Worm (Caenorhabditis elegans) whole organism, mixed stage, embryonic: ENCODE data around the gene egl-9.

Experiments
- M03D4.4 ChIP-seq: sonication (generic microtip); optimal IDR thresholded peaks from 2 replicates; lab custom pipeline; 2017; ENCODE audit warnings: mild to moderate bottlenecking, missing genetic modification characterization, missing compliant biosample characterization
- bed-3 ChIP-seq: fragments of 200-800 bp; sonication (Bioruptor generic); optimal IDR thresholded peaks from 3 replicates; lab custom pipeline; 2018; ENCODE audit warnings: mild to moderate bottlenecking, missing genetic modification characterization, moderate library complexity, missing compliant biosample characterization
- blmp-1 ChIP-seq: fragments of 150-350 bp; optimal IDR thresholded peaks from 2 replicates; lab custom pipeline; 2014; ENCODE audit warnings: missing biosample characterization, missing genetic modification characterization
- ceh-43 ChIP-seq: fragments of 200-800 bp; sonication (Bioruptor generic); optimal IDR thresholded peaks from 2 replicates; lab custom pipeline; 2018; ENCODE audit warnings: mild to moderate bottlenecking, missing genetic modification characterization, moderate library complexity, missing compliant biosample characterization
- ceh-83 ChIP-seq: fragments of 200-800 bp; sonication (Bioruptor generic); optimal IDR thresholded peaks from 2 replicates; lab custom pipeline; 2018; ENCODE audit warnings: mild to moderate bottlenecking, missing genetic modification characterization, missing compliant biosample characterization
- ces-1 ChIP-seq: fragments of 150-350 bp; optimal IDR thresholded peaks from 2 replicates; lab custom pipeline; 2014; ENCODE audit warnings: missing biosample characterization, missing genetic modification reagents, missing genetic modification characterization
- cnd-1 ChIP-seq: fragments of 200-800 bp; sonication (Bioruptor generic); optimal IDR thresholded peaks from 2 replicates; lab custom pipeline; 2018; ENCODE audit warnings: mild to moderate bottlenecking, missing genetic modification characterization, missing compliant biosample characterization
- elt-1 ChIP-seq: sonication (generic microtip); optimal IDR thresholded peaks from 2 replicates; lab custom pipeline; 2017; ENCODE audit warnings: missing genetic modification characterization, mild to moderate bottlenecking, missing compliant biosample characterization, antibody characterized with exemption, moderate library complexity, borderline replicate concordance; ENCODE audit not compliant: insufficient read depth
- flh-1 ChIP-seq: fragments of 200-800 bp; sonication (Bioruptor generic); optimal IDR thresholded peaks from 2 replicates; lab custom pipeline; 2018; ENCODE audit warnings: mild to moderate bottlenecking, missing genetic modification characterization, moderate library complexity, missing compliant biosample characterization
- ham-2 ChIP-seq: fragments of 200-800 bp; sonication (Bioruptor generic); optimal IDR thresholded peaks from 2 replicates; lab custom pipeline; 2018; ENCODE audit warnings: mild to moderate bottlenecking, missing genetic modification characterization, missing compliant biosample characterization
- hlh-1 ChIP-seq: fragments of 150-350 bp; optimal IDR thresholded peaks from 2 replicates; lab custom pipeline; 2014; ENCODE audit warnings: missing biosample characterization, missing genetic modification reagents, missing genetic modification characterization
- lin-13 ChIP-seq: fragments of 150-350 bp; optimal IDR thresholded peaks from 2 replicates; lab custom pipeline; 2014; ENCODE audit warnings: missing biosample characterization, missing genetic modification characterization
- lin-32 ChIP-seq: fragments of 200-800 bp; sonication (Bioruptor generic); optimal IDR thresholded peaks from 2 replicates; lab custom pipeline; 2018; ENCODE audit warnings: mild to moderate bottlenecking, missing genetic modification characterization, missing compliant biosample characterization
- lsy-2 ChIP-seq: fragments of 150-350 bp; optimal IDR thresholded peaks from 2 replicates; lab custom pipeline; 2014; ENCODE audit warnings: missing biosample characterization, missing genetic modification characterization
- mab-5 ChIP-seq: fragments of 150-350 bp; optimal IDR thresholded peaks from 2 replicates; lab custom pipeline; 2014; ENCODE audit warnings: missing biosample characterization, missing genetic modification characterization
- mep-1 ChIP-seq: fragments of 150-350 bp; optimal IDR thresholded peaks from 2 replicates; lab custom pipeline; 2017; ENCODE audit warnings: missing biosample characterization, missing genetic modification reagents, missing genetic modification characterization, inconsistent platforms
- mls-2 ChIP-seq: sonication (generic microtip); optimal IDR thresholded peaks from 2 replicates; lab custom pipeline; 2016; ENCODE audit warnings: mild to moderate bottlenecking, missing genetic modification characterization, moderate library complexity, missing compliant biosample characterization
- nhr-12 ChIP-seq: fragments of 150-350 bp; optimal IDR thresholded peaks from 2 replicates; lab custom pipeline; 2014; ENCODE audit warnings: missing biosample characterization, missing genetic modification characterization
- nhr-2 ChIP-seq: fragments of 150-350 bp; optimal IDR thresholded peaks from 2 replicates; lab custom pipeline; 2014; ENCODE audit warnings: missing biosample characterization, missing genetic modification characterization
- nhr-237 ChIP-seq: fragments of 150-350 bp; optimal IDR thresholded peaks from 2 replicates; lab custom pipeline; 2014; ENCODE audit warnings: missing biosample characterization, missing genetic modification characterization
- nhr-28 ChIP-seq: fragments of 150-350 bp; optimal IDR thresholded peaks from 2 replicates; lab custom pipeline; 2014; ENCODE audit warnings: missing biosample characterization, missing genetic modification characterization
- nhr-76 ChIP-seq: sonication (generic microtip); optimal IDR thresholded peaks from 2 replicates; lab custom pipeline; 2017; ENCODE audit warnings: missing biosample characterization, missing genetic modification characterization
- pha-4 ChIP-seq: fragments of 150-350 bp; optimal IDR thresholded peaks from 2 replicates; lab custom pipeline; 2018; ENCODE audit warnings: missing biosample characterization, missing genetic modification reagents, missing genetic modification characterization
- sem-2 ChIP-seq: fragments of 200-800 bp; sonication (Bioruptor generic); optimal IDR thresholded peaks from 2 replicates; lab custom pipeline; 2018; ENCODE audit warnings: mild to moderate bottlenecking, missing genetic modification characterization, missing compliant biosample characterization
- snpc-4 ChIP-seq: fragments of 150-350 bp; optimal IDR thresholded peaks from 2 replicates; lab custom pipeline; 2014; ENCODE audit warnings: missing biosample characterization, missing genetic modification characterization
- sptf-1 ChIP-seq: sonication (generic microtip); optimal IDR thresholded peaks from 2 replicates; lab custom pipeline; 2017; ENCODE audit warnings: mild to moderate bottlenecking, missing genetic modification characterization, moderate library complexity, missing compliant biosample characterization
- tbx-8 ChIP-seq: fragments of 200-800 bp; sonication (Bioruptor generic); optimal IDR thresholded peaks from 2 replicates; lab custom pipeline; 2018; ENCODE audit warnings: mild to moderate bottlenecking, missing genetic modification characterization, moderate library complexity, missing compliant biosample characterization
- unc-120 ChIP-seq: sonication (generic microtip); optimal IDR thresholded peaks from 2 replicates; lab custom pipeline; 2017; ENCODE audit warnings: missing genetic modification characterization, missing compliant biosample characterization; ENCODE audit not compliant: poor library complexity, severe bottlenecking
- unc-39 ChIP-seq: fragments of 150-350 bp; optimal IDR thresholded peaks from 2 replicates; lab custom pipeline; 2014; ENCODE audit warnings: missing biosample characterization, missing genetic modification characterization
- unc-62 ChIP-seq: fragments of 150-350 bp; optimal IDR thresholded peaks from 2 replicates; lab custom pipeline; 2014; ENCODE audit warnings: missing biosample characterization, missing genetic modification reagents, missing genetic modification characterization

The egl-9 gene

ce11 chrV:10491443-10491842 is 23.1 kb downstream of the egl-9 start, which contains the start of gene aqp-5:
TSS of gene aqp-5 (plus strand) at chrV:10491743.
- TF ChIP-seq blmp-1 (no peak), nhr-2 (tag; lab: Kevin White, UChicago) (no peak), sptf-1 (no peak), snpc-4 (tag; lab: Kevin White, UChicago) (no peak), unc-39 (tag; lab: Kevin White, UChicago) (no peak), hlh-1 (no peak), ces-1 (GFP tag; lab: Kevin White, UChicago) (no peak), ceh-43 (GFP tag; lab: Kevin White, UChicago) (no peak), M03D4.4 (tag; lab: Kevin White, UChicago) (no peak), unc-62 (GFP tag; lab: Kevin White, UChicago) (no peak), mls-2 (no peak)

- TF ChIP-seq lsy-2 (tag; lab: Kevin White, UChicago) (no peak), ceh-43 (GFP tag; lab: Kevin White, UChicago) (no peak), ham-2 (GFP tag; lab: Kevin White, UChicago) (no peak), nhr-2 (tag; lab: Kevin White, UChicago) (no peak), ces-1 (GFP tag; lab: Kevin White, UChicago) (no peak), elt-1 (tag; lab: Kevin White, UChicago) (no peak), unc-62 (GFP tag; lab: Kevin White, UChicago) (no peak), mls-2 (no peak), sptf-1 (no peak), sem-2 (no peak)
Observed at ce11 chrV:10493150-10493549, 24.8 kb downstream of the egl-9 start, which contains the start of gene ugt-33. TSS of gene ugt-33 (plus strand) at chrV:10493409.

- no peak for TF ChIP-seq lin-32 (GFP tag; lab: Kevin White, UChicago)
- TF ChIP-seq M03D4.4 (tag; lab: Kevin White, UChicago), result no peak
- no peak for TF ChIP-seq cnd-1 (tag; lab: Kevin White, UChicago)
- no peak for TF ChIP-seq unc-62 (GFP tag; lab: Kevin White, UChicago)
- TF ChIP-seq nhr-28, result no peak
- no peak for TF ChIP-seq ceh-83 (GFP tag; lab: Kevin White, UChicago)
- TF ChIP-seq tbx-8 (GFP tag; lab: Kevin White, UChicago), result no peak
- TF ChIP-seq ham-2 (GFP tag; lab: Kevin White, UChicago), result no peak
- no peak for TF ChIP-seq mls-2
- no peak for TF ChIP-seq ces-1 (GFP tag; lab: Kevin White, UChicago)
- no peak for TF ChIP-seq blmp-1
Observed at ce11 chrV:10496733-10497132, 28.4 kb downstream of the egl-9 start, which contains the start of gene C35A5.4. TSS of gene C35A5.4 (plus strand) at chrV:10497033.

- no peak for TF ChIP-seq bed-3 (GFP tag; lab: Kevin White, UChicago)
- TF ChIP-seq lin-13 (tag; lab: Kevin White, UChicago), result no peak
- TF ChIP-seq sem-2, result no peak
- TF ChIP-seq mab-5, result no peak
- TF ChIP-seq cnd-1 (tag; lab: Kevin White, UChicago), result no peak
- TF ChIP-seq mep-1, result no peak
Observed at ce11 chrV:10501295-10501694, 33.0 kb downstream of the egl-9 start, which contains the start of gene C35A5.3. TSS of gene C35A5.3 (minus strand) at chrV:10501395.

- no peak for TF ChIP-seq lin-13 (tag; lab: Kevin White, UChicago)
- no peak for TF ChIP-seq ceh-83 (GFP tag; lab: Kevin White, UChicago)
- TF ChIP-seq ham-2 (GFP tag; lab: Kevin White, UChicago), result no peak
- no peak for TF ChIP-seq nhr-76
- no peak for TF ChIP-seq ces-1 (GFP tag; lab: Kevin White, UChicago)
- no peak for TF ChIP-seq sptf-1
- no peak for TF ChIP-seq unc-120
- TF ChIP-seq, all 35 proteins: peak for 0
Observed at ce11 chrV:10503011-10503410, 34.7 kb downstream of the egl-9 start, which contains the start of gene C35A5.11. TSS of gene C35A5.11 (minus strand) at chrV:10503111.

ce11 chrV:10503893-10504292 is 35.6 kb downstream of the egl-9 start, which contains the start of gene C35A5.10:
TSS of gene C35A5.10 (plus strand) at chrV:10504193.
- TF ChIP-seq nhr-76 (no peak), nhr-12 (tag; lab: Kevin White, UChicago) (no peak), ceh-43 (GFP tag; lab: Kevin White, UChicago) (no peak), snpc-4 (tag; lab: Kevin White, UChicago) (no peak), flh-1 (GFP tag; lab: Kevin White, UChicago) (no peak), nhr-28 (no peak), sptf-1 (no peak), nhr-237 (tag; lab: Kevin White, UChicago) (no peak), ces-1 (GFP tag; lab: Kevin White, UChicago) (no peak), unc-120 (no peak), blmp-1 (no peak), lsy-2 (tag; lab: Kevin White, UChicago) (no peak), lin-13 (tag; lab: Kevin White, UChicago) (no peak), pha-4 (tag; lab: Kevin White, UChicago) (no peak), mls-2 (no peak), sem-2 (no peak), unc-62 (GFP tag; lab: Kevin White, UChicago) (no peak), bed-3 (GFP tag; lab: Kevin White, UChicago) (no peak), cnd-1 (tag; lab: Kevin White, UChicago) (no peak), mep-1 (no peak)
